Worm (Caenorhabditis elegans) whole organism, L4 larva: Measurements from ENCODE around the gene F13D11.4.

Experiments
- aly-2 ChIP-seq: sonication (generic microtip); optimal IDR thresholded peaks from 2 replicates; lab custom pipeline; 2018; ENCODE audit warnings: missing biosample characterization, missing genetic modification characterization
- skn-1 ChIP-seq: fragments of 150-350 bp; optimal IDR thresholded peaks from 2 replicates; lab custom pipeline; 2014; ENCODE audit warnings: missing biosample characterization, missing genetic modification characterization
- zfp-3 ChIP-seq: fragments of 200-800 bp; sonication (Bioruptor generic); conservative IDR thresholded peaks from 2 replicates; pipeline ENCODE4 v1.3.6; 2022; ENCODE audit warnings: missing genetic modification reagents, missing genetic modification characterization, missing compliant biosample characterization

ce11 chrX:5815343-5815742 lies 19.3 kb downstream of the F13D11.4 start:
- no peak for TF ChIP-seq zfp-3 (GFP tag; lab: Robert Waterston, UW)
- no peak for TF ChIP-seq aly-2
- no peak for TF ChIP-seq skn-1 (tag; lab: Kevin White, UChicago)
